Fruit fly (Drosophila melanogaster) whole organism, prepupa: Measurements from ENCODE around the gene CG8032.

ENCODE experiments used
- Blimp-1 ChIP-seq: fragments of 200-800 bp; sonication (Bioruptor generic); optimal IDR thresholded peaks from 3 replicates; lab custom pipeline; 2017; ENCODE audit warnings: missing biosample characterization, missing genetic modification characterization, mild to moderate bottlenecking, moderate library complexity, missing genetic modification reagents
- CG10631 ChIP-seq: fragments of 200-800 bp; sonication (Bioruptor generic); optimal IDR thresholded peaks from 2 replicates; lab custom pipeline; 2016; ENCODE audit warnings: missing biosample characterization, missing genetic modification characterization
- CG10669 ChIP-seq: fragments of 200-800 bp; sonication (Bioruptor generic); optimal IDR thresholded peaks from 3 replicates; lab custom pipeline; 2018; ENCODE audit warnings: missing biosample characterization, mild to moderate bottlenecking, missing genetic modification characterization, moderate library complexity
- CG11294 ChIP-seq: fragments of 200-800 bp; sonication (Bioruptor generic); IDR thresholded peaks from 2 replicates; pipeline ENCODE4 v1.3.6; 2022; ENCODE audit warnings: missing biosample characterization, missing genetic modification characterization
- CG11762 ChIP-seq: fragments of 200-800 bp; sonication (Bioruptor generic); optimal IDR thresholded peaks from 3 replicates; lab custom pipeline; 2016; ENCODE audit warnings: missing biosample characterization, missing genetic modification characterization; ENCODE audit not compliant: insufficient read depth
- CG15336 ChIP-seq: fragments of 200-800 bp; sonication (Bioruptor generic); IDR thresholded peaks from 2 replicates; pipeline ENCODE4 v1.3.6; 2022; ENCODE audit warnings: missing biosample characterization, missing genetic modification characterization
- CG1621 ChIP-seq: fragments of 200-800 bp; sonication (Bioruptor generic); optimal IDR thresholded peaks from 3 replicates; lab custom pipeline; 2018; ENCODE audit warnings: missing biosample characterization, mild to moderate bottlenecking, missing genetic modification characterization
- CG16779 ChIP-seq: fragments of 200-800 bp; sonication (Bioruptor generic); optimal IDR thresholded peaks from 3 replicates; lab custom pipeline; 2017; ENCODE audit warnings: missing biosample characterization, mild to moderate bottlenecking, missing genetic modification characterization
- CG3032 ChIP-seq: fragments of 200-800 bp; optimal IDR thresholded peaks from 2 replicates; lab custom pipeline; 2019; ENCODE audit warnings: missing biosample characterization, mild to moderate bottlenecking, missing genetic modification characterization, moderate library complexity
- CG31627 ChIP-seq: fragments of 200-800 bp; sonication (Bioruptor generic); optimal IDR thresholded peaks from 3 replicates; lab custom pipeline; 2016; ENCODE audit warnings: missing biosample characterization, missing genetic modification characterization
- CG32006 ChIP-seq: fragments of 200-800 bp; sonication (Bioruptor generic); optimal IDR thresholded peaks from 3 replicates; lab custom pipeline; 2017; ENCODE audit warnings: missing biosample characterization, mild to moderate bottlenecking, missing genetic modification characterization
- CG34406 ChIP-seq: fragments of 200-800 bp; sonication (Bioruptor generic); optimal IDR thresholded peaks from 3 replicates; lab custom pipeline; 2016; ENCODE audit warnings: missing biosample characterization, missing genetic modification characterization
- CG6163 ChIP-seq: fragments of 200-800 bp; sonication (Bioruptor generic); IDR thresholded peaks from 3 replicates; pipeline ENCODE4 v1.3.6; 2022; ENCODE audit warnings: missing biosample characterization, missing genetic modification characterization
- CG6276 ChIP-seq: fragments of 200-800 bp; sonication (Bioruptor generic); optimal IDR thresholded peaks from 2 replicates; lab custom pipeline; 2017; ENCODE audit warnings: missing biosample characterization, mild to moderate bottlenecking, missing genetic modification characterization
- CG7368 ChIP-seq: fragments of 200-800 bp; sonication (Bioruptor generic); optimal IDR thresholded peaks from 3 replicates; lab custom pipeline; 2016; ENCODE audit warnings: missing biosample characterization, missing genetic modification characterization
- CG8119 ChIP-seq: fragments of 200-800 bp; sonication (Bioruptor generic); IDR thresholded peaks from 3 replicates; pipeline ENCODE4 v1.3.6; 2022; ENCODE audit warnings: missing biosample characterization, missing genetic modification characterization
- CG8319 ChIP-seq: fragments of 200-800 bp; sonication (Bioruptor generic); optimal IDR thresholded peaks from 3 replicates; lab custom pipeline; 2016; ENCODE audit warnings: missing biosample characterization, missing genetic modification characterization
- CG8632 ChIP-seq: fragments of 200-800 bp; sonication (Bioruptor generic); optimal IDR thresholded peaks from 3 replicates; lab custom pipeline; 2016; ENCODE audit warnings: missing biosample characterization, missing genetic modification characterization
- CG9139 ChIP-seq: fragments of 200-800 bp; sonication (Bioruptor generic); optimal IDR thresholded peaks from 3 replicates; lab custom pipeline; 2017; ENCODE audit warnings: missing biosample characterization, mild to moderate bottlenecking, missing genetic modification characterization
- Eip75B ChIP-seq: fragments of 200-800 bp; sonication (Bioruptor generic); optimal IDR thresholded peaks from 3 replicates; lab custom pipeline; 2016; ENCODE audit warnings: missing biosample characterization, missing genetic modification characterization
- Eip93F ChIP-seq: fragments of 200-800 bp; sonication (Bioruptor generic); optimal IDR thresholded peaks from 2 replicates; lab custom pipeline; 2016; ENCODE audit warnings: missing biosample characterization, mild to moderate bottlenecking, missing genetic modification characterization
- Ets21C ChIP-seq: fragments of 200-800 bp; sonication (Bioruptor generic); optimal IDR thresholded peaks from 3 replicates; lab custom pipeline; 2016; ENCODE audit warnings: missing biosample characterization, missing genetic modification characterization
- Ets96B ChIP-seq: fragments of 200-800 bp; optimal IDR thresholded peaks from 2 replicates; lab custom pipeline; 2019; ENCODE audit warnings: missing biosample characterization, mild to moderate bottlenecking, missing genetic modification characterization, moderate library complexity
- Gug ChIP-seq: fragments of 200-800 bp; sonication (Bioruptor generic); IDR thresholded peaks from 2 replicates; pipeline ENCODE4 v1.3.6; 2022; ENCODE audit warnings: missing biosample characterization, missing genetic modification characterization
- Hr38 ChIP-seq: sonication (Bioruptor generic); optimal IDR thresholded peaks from 2 replicates; lab custom pipeline; 2016; ENCODE audit warnings: missing biosample characterization, missing genetic modification characterization
- Hr4 ChIP-seq: fragments of 200-800 bp; sonication (Bioruptor generic); optimal IDR thresholded peaks from 3 replicates; lab custom pipeline; 2016; ENCODE audit warnings: missing biosample characterization, missing genetic modification characterization
- Lpt ChIP-seq: fragments of 200-800 bp; sonication (Bioruptor generic); optimal IDR thresholded peaks from 3 replicates; lab custom pipeline; 2016; ENCODE audit warnings: missing biosample characterization, missing genetic modification characterization
- Met ChIP-seq: fragments of 200-800 bp; sonication (Bioruptor generic); optimal IDR thresholded peaks from 3 replicates; lab custom pipeline; 2016; ENCODE audit warnings: missing biosample characterization, missing genetic modification characterization
- OdsH ChIP-seq: fragments of 200-800 bp; sonication (Bioruptor generic); optimal IDR thresholded peaks from 3 replicates; lab custom pipeline; 2016; ENCODE audit warnings: missing biosample characterization, missing genetic modification characterization
- Smox ChIP-seq: fragments of 200-800 bp; sonication (Bioruptor generic); optimal IDR thresholded peaks from 3 replicates; lab custom pipeline; 2016; ENCODE audit warnings: missing biosample characterization, missing genetic modification characterization
- Sox102F ChIP-seq: fragments of 200-800 bp; sonication (Bioruptor generic); optimal IDR thresholded peaks from 2 replicates; lab custom pipeline; 2016; ENCODE audit warnings: missing biosample characterization, mild to moderate bottlenecking, missing genetic modification characterization
- Sox14 ChIP-seq: fragments of 200-800 bp; sonication (Bioruptor generic); optimal IDR thresholded peaks from 3 replicates; lab custom pipeline; 2016; ENCODE audit warnings: missing biosample characterization, missing genetic modification characterization
- Sox15 ChIP-seq: fragments of 200-800 bp; sonication (Bioruptor generic); optimal IDR thresholded peaks from 3 replicates; lab custom pipeline; 2016; ENCODE audit warnings: missing biosample characterization, missing genetic modification characterization
- achi ChIP-seq: fragments of 200-800 bp; sonication (Bioruptor generic); optimal IDR thresholded peaks from 3 replicates; lab custom pipeline; 2016; ENCODE audit warnings: missing biosample characterization, missing genetic modification characterization
- acj6 ChIP-seq: fragments of 200-800 bp; sonication (Bioruptor generic); optimal IDR thresholded peaks from 3 replicates; lab custom pipeline; 2016; ENCODE audit warnings: missing biosample characterization, missing genetic modification characterization
- cyc ChIP-seq: fragments of 200-800 bp; sonication (Bioruptor generic); optimal IDR thresholded peaks from 3 replicates; lab custom pipeline; 2016; ENCODE audit warnings: missing biosample characterization, missing genetic modification characterization
- dac ChIP-seq: fragments of 200-800 bp; sonication (Bioruptor generic); optimal IDR thresholded peaks from 2 replicates; lab custom pipeline; 2017; ENCODE audit warnings: missing biosample characterization, mild to moderate bottlenecking, missing genetic modification characterization
- dsx ChIP-seq: fragments of 200-800 bp; optimal IDR thresholded peaks from 3 replicates; lab custom pipeline; 2019; ENCODE audit warnings: missing biosample characterization, mild to moderate bottlenecking, missing genetic modification characterization, moderate library complexity; ENCODE audit not compliant: poor library complexity, severe bottlenecking
- eg ChIP-seq: fragments of 200-800 bp; sonication (Bioruptor generic); IDR thresholded peaks from 3 replicates; pipeline ENCODE4 v1.3.6; 2022; ENCODE audit warnings: missing biosample characterization, missing genetic modification characterization
- esn ChIP-seq: fragments of 200-800 bp; sonication (Bioruptor generic); optimal IDR thresholded peaks from 2 replicates; lab custom pipeline; 2016; ENCODE audit warnings: missing biosample characterization, mild to moderate bottlenecking, missing genetic modification characterization, moderate library complexity
- fd59A ChIP-seq: fragments of 200-800 bp; sonication (Bioruptor generic); optimal IDR thresholded peaks from 2 replicates; lab custom pipeline; 2017; ENCODE audit warnings: missing biosample characterization, mild to moderate bottlenecking, missing genetic modification characterization, missing genetic modification reagents
- fd85E ChIP-seq: fragments of 200-800 bp; sonication (Bioruptor generic); optimal IDR thresholded peaks from 3 replicates; lab custom pipeline; 2016; ENCODE audit warnings: missing biosample characterization, missing genetic modification characterization
- fkh ChIP-seq: fragments of 200-800 bp; sonication (Bioruptor generic); optimal IDR thresholded peaks from 3 replicates; lab custom pipeline; 2017; ENCODE audit warnings: missing biosample characterization, mild to moderate bottlenecking, missing genetic modification characterization, moderate library complexity
- lz ChIP-seq: fragments of 200-800 bp; sonication (Bioruptor generic); optimal IDR thresholded peaks from 3 replicates; lab custom pipeline; 2016; ENCODE audit warnings: missing biosample characterization, missing genetic modification characterization
- net ChIP-seq: fragments of 200-800 bp; sonication (Bioruptor generic); optimal IDR thresholded peaks from 3 replicates; lab custom pipeline; 2016; ENCODE audit warnings: missing biosample characterization, missing genetic modification characterization
- pdm3 ChIP-seq: fragments of 200-800 bp; sonication (Bioruptor generic); optimal IDR thresholded peaks from 3 replicates; lab custom pipeline; 2016; ENCODE audit warnings: missing biosample characterization, missing genetic modification characterization
- salr ChIP-seq, 2 experiments: fragments of 200-800 bp; sonication (Bioruptor generic); optimal IDR thresholded peaks; 3 replicates each; lab custom pipeline; 2016 to 2018; ENCODE audit warnings: missing biosample characterization in 2 of 2, missing genetic modification characterization in 2 of 2, mild to moderate bottlenecking in 1 of 2
- spab ChIP-seq: fragments of 200-800 bp; sonication (Bioruptor generic); optimal IDR thresholded peaks from 2 replicates; lab custom pipeline; 2017; ENCODE audit warnings: missing biosample characterization, mild to moderate bottlenecking, missing genetic modification characterization, missing genetic modification reagents
- ss ChIP-seq, 2 experiments: fragments of 200-800 bp; sonication (Bioruptor generic); optimal IDR thresholded peaks; 2 replicates in 1 of 2; 3 replicates in 1 of 2; lab custom pipeline; 2017 to 2018; ENCODE audit warnings: mild to moderate bottlenecking in 2 of 2, missing biosample characterization in 2 of 2, missing genetic modification characterization in 2 of 2, moderate library complexity in 1 of 2
- svp ChIP-seq: fragments of 200-800 bp; sonication (Bioruptor generic); peaks from one replicate; lab custom pipeline; 2016; ENCODE audit warnings: missing biosample characterization, missing genetic modification characterization
- topi ChIP-seq: fragments of 200-800 bp; sonication (Bioruptor generic); optimal IDR thresholded peaks from 3 replicates; lab custom pipeline; 2016; ENCODE audit warnings: missing biosample characterization, missing genetic modification characterization
- vri ChIP-seq: fragments of 200-800 bp; sonication (Bioruptor generic); optimal IDR thresholded peaks from 3 replicates; lab custom pipeline; 2016; ENCODE audit warnings: missing biosample characterization, mild to moderate bottlenecking, missing genetic modification characterization

CG8032 gene

dm6 chr3R:8663668-8664283 is at the start of gene CG8032:
Gene CG8032, plus strand, starts transcription at chr3R:8664115.
- TF ChIP-seq CG16779 (tag; lab: Kevin White, UChicago) = no peak
- peak; percentile 61 for TF ChIP-seq Sox102F (GFP tag; lab: Kevin White, UChicago)
- peak; percentile 29 for TF ChIP-seq dsx (GFP tag; lab: Kevin White, UChicago)
- TF ChIP-seq dac (GFP tag; lab: Kevin White, UChicago) = no peak
- TF ChIP-seq achi = peak; percentile 100
- TF ChIP-seq topi (GFP tag; lab: Kevin White, UChicago) = peak; percentile 39
- TF ChIP-seq OdsH (GFP tag; lab: Kevin White, UChicago) = peak; percentile 43
- no peak for TF ChIP-seq eg
- peak; percentile 63 for TF ChIP-seq Eip75B
- no peak for TF ChIP-seq CG32006 (GFP tag; lab: Kevin White, UChicago)
- TF ChIP-seq CG10669 (GFP tag; lab: Kevin White, UChicago) = no peak
- no peak for TF ChIP-seq CG1621 (tag; lab: Kevin White, UChicago)
- no peak for TF ChIP-seq Ets96B (tag; lab: Kevin White, UChicago)
- no peak for TF ChIP-seq Lpt
- peak; percentile 61 for TF ChIP-seq pdm3 (GFP tag; lab: Kevin White, UChicago)
- TF ChIP-seq Met (GFP tag; lab: Kevin White, UChicago) = peak; percentile 50
- no peak for TF ChIP-seq CG8319 (GFP tag; lab: Kevin White, UChicago)
- TF ChIP-seq Sox14 (GFP tag; lab: Kevin White, UChicago) = peak; percentile 36
- TF ChIP-seq CG7368 (GFP tag; lab: Kevin White, UChicago) = no peak
- TF ChIP-seq salr (GFP tag; optimal IDR thresholded peaks at IDR 0.05; lab: Kevin White, UChicago) = peak in 1 of 2 experiments; percentile 14
- TF ChIP-seq Hr38 (GFP tag; lab: Kevin White, UChicago) = no peak
- no peak for TF ChIP-seq net (GFP tag; lab: Kevin White, UChicago)
- TF ChIP-seq fkh (GFP tag; lab: Kevin White, UChicago) = peak; percentile 97
- TF ChIP-seq Gug (GFP tag; lab: Robert Waterston, UW) = no peak
- TF ChIP-seq lz (GFP tag; lab: Kevin White, UChicago) = peak; percentile 62
- TF ChIP-seq CG15336 (GFP tag; lab: Robert Waterston, UW) = 0 out of 2 replicates have a peak, but pooled peaks have one; percentile 12
- no peak for TF ChIP-seq CG11762 (GFP tag; lab: Kevin White, UChicago)
- TF ChIP-seq Sox15 (GFP tag; lab: Kevin White, UChicago) = no peak
- peak; percentile 54 for TF ChIP-seq Hr4 (GFP tag; lab: Kevin White, UChicago)
- no peak for TF ChIP-seq CG8632 (GFP tag; lab: Kevin White, UChicago)
- TF ChIP-seq ss (GFP tag; optimal IDR thresholded peaks at IDR 0.05; lab: Kevin White, UChicago) = peak in 1 of 2 experiments; percentile 26
- no peak for TF ChIP-seq CG6163
- peak; percentile 57 for TF ChIP-seq vri (GFP tag; lab: Kevin White, UChicago)
- peak; percentile 36 for TF ChIP-seq cyc (GFP tag; lab: Kevin White, UChicago)
- TF ChIP-seq CG6276 (GFP tag; lab: Kevin White, UChicago) = no peak
- no peak for TF ChIP-seq Eip93F (GFP tag; lab: Kevin White, UChicago)
- TF ChIP-seq CG34406 (GFP tag; lab: Kevin White, UChicago) = peak; percentile 2
- TF ChIP-seq CG8119 = no peak
- TF ChIP-seq CG10631 = peak; percentile 58
- no peak for TF ChIP-seq CG3032
- TF ChIP-seq fd85E (GFP tag; lab: Kevin White, UChicago) = no peak
- peak; percentile 59 for TF ChIP-seq esn (GFP tag; lab: Kevin White, UChicago)
- TF ChIP-seq Smox (GFP tag; lab: Kevin White, UChicago) = peak; percentile 56
- TF ChIP-seq svp (GFP tag; lab: Kevin White, UChicago) = peak; percentile 93
- no peak for TF ChIP-seq CG9139 (GFP tag; lab: Kevin White, UChicago)
- no peak for TF ChIP-seq CG11294 (GFP tag; lab: Robert Waterston, UW)
- TF ChIP-seq Ets21C (GFP tag; lab: Kevin White, UChicago) = peak; percentile 30
- TF ChIP-seq acj6 = peak; percentile 27
- TF ChIP-seq spab (GFP tag; lab: Kevin White, UChicago) = no peak
- TF ChIP-seq Blimp-1 (GFP tag; lab: Kevin White, UChicago) = no peak
- peak; percentile 37 for TF ChIP-seq CG31627 (GFP tag; lab: Kevin White, UChicago)
- TF ChIP-seq fd59A (GFP tag; lab: Kevin White, UChicago) = no peak
